Worm (Caenorhabditis elegans): ENCODE results near the gene M70.1.
"Not testable (repeated sequence)": the region's sequence is repeated elsewhere in the genome, so short reads cannot be mapped to it uniquely, and the experiment has no call there.

Gene M70.1

ce11 chrIV:2242349-2243088, 3.1 kb upstream of the M70.1 start, which contains the start of the genes M70.3 and M70.2:
TSS of gene M70.3 (minus strand) at chrIV:2242449.
TSS of gene M70.2 (plus strand) at chrIV:2243038.
- no peak for TF ChIP-seq W03F9.2 (tag; optimal IDR thresholded peaks at IDR 0.05)

- TF ChIP-seq him-1 (tag; optimal IDR thresholded peaks at IDR 0.05) (no peak), dao-5 (tag; optimal IDR thresholded peaks at IDR 0.05) (no peak), W03F9.2 (tag; optimal IDR thresholded peaks at IDR 0.05) (no peak)
Measured at ce11 chrIV:2246150-2246549, 485 bp downstream of the M70.1 start.

DNA sequence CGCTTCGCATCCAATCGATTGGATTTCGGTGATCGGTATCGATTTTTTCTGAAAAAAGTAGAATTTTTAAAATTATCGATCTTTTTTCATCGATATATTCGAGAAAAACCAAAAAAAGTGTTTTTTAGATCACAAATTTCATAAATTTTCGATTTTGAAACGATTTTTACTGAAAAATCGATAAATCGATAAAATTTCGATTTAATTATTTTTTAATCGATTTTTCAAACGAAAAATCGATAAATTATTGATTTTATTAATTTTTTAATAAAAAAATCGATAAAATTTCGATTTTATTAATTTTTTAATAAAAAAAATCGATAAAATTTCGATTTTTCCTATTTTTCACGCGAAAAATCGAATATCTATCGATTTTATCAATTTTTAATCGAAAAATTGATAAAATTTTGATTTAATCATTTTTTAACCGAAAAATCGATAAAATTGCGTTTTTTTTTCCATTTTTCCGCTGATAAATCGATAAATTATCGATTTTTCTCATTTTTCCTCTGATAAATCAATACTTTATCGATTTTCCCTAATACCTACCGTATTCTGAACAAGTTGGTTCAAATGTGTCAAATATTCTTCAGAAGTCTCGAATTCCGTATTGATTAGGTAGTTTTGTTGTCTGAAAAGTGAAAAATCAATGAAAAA, 7.9 kb downstream of the M70.1 start:
- TF ChIP-seq him-1 (tag; optimal IDR thresholded peaks at IDR 0.05): no peak
- TF ChIP-seq W03F9.2 (tag; optimal IDR thresholded peaks at IDR 0.05): no peak
- TF ChIP-seq dao-5 (tag; optimal IDR thresholded peaks at IDR 0.05): no peak

DNA sequence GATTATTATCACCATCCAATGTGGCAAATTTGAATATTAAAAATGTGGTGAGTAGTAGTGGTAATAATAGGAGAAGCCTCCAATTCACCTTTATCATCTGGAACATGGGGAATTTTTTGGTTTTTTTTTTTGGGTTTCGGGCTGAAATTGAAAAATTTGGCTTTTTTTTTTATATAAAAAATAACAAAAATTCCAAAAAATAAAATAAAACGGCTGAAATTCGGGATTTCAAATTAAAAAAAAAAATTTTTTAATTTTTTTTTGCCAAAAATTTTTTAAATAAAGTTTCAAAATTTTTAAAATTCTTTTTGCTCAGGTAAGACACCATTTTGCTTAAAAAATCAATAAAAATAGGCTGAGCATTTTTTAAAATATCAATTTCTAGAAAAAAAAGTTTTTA, 17.9 kb downstream of the M70.1 start, which contains the start of gene famp-1:
TSS of gene famp-1 (minus strand) at position 101 of the 400 bp plus-strand sequence.
- TF ChIP-seq him-1 (tag; optimal IDR thresholded peaks at IDR 0.05) (no peak), W03F9.2 (tag; optimal IDR thresholded peaks at IDR 0.05) (no peak), dao-5 (tag; optimal IDR thresholded peaks at IDR 0.05) (no peak)

- TF ChIP-seq dao-5, W03F9.2, him-1 (tag; optimal IDR thresholded peaks at IDR 0.05): not testable (repeated sequence)
Measured at ce11 chrIV:2275545-2275944, 29.9 kb downstream of the M70.1 start, which contains the start of gene M70.5. TSS of gene M70.5 (minus strand) at chrIV:2275622.

DNA sequence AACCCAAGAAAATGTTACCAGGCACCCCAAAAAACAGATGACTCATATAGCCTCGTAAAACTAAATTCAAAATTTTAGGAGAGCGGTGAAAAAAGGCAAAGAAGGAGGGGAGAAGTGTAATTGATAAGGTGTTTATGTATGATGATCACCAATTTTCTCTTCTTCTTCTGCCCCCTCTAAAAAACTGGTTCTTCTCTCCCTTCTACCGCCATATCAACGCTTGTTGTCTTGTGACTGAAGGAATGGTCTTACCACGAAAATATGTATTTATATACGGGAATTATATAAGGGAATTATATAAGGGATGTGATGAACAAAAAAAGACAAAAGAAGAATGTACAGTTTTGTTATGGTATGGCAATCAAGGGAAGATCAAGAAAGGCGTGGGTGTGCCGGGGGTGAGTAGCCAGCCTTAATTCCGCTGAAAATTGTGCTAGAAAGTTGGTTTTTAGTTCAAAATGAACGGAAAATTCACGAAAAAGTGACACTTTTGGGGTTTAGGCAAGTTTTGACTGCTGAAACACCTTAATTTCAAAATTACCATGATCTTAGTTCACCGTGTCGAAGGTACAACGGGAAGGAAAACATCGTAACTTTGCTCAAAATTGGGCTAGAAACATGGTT, 35.8 kb downstream of the M70.1 start:
- TF ChIP-seq him-1 (tag; optimal IDR thresholded peaks at IDR 0.05): no peak
- TF ChIP-seq W03F9.2 (tag; optimal IDR thresholded peaks at IDR 0.05): no peak
- no peak for TF ChIP-seq dao-5 (tag; optimal IDR thresholded peaks at IDR 0.05)

ce11 chrIV:2284462-2285047, 38.9 kb downstream of the M70.1 start:
- TF ChIP-seq dao-5 (tag; optimal IDR thresholded peaks at IDR 0.05) (no peak), him-1 (tag; optimal IDR thresholded peaks at IDR 0.05) (no peak), W03F9.2 (tag; optimal IDR thresholded peaks at IDR 0.05) (no peak)

- TF ChIP-seq him-1 (tag; optimal IDR thresholded peaks at IDR 0.05) (no peak), dao-5 (tag; optimal IDR thresholded peaks at IDR 0.05) (no peak), W03F9.2 (tag; optimal IDR thresholded peaks at IDR 0.05) (no peak)
Measured at ce11 chrIV:2292119-2292518, 46.5 kb downstream of the M70.1 start.

DNA sequence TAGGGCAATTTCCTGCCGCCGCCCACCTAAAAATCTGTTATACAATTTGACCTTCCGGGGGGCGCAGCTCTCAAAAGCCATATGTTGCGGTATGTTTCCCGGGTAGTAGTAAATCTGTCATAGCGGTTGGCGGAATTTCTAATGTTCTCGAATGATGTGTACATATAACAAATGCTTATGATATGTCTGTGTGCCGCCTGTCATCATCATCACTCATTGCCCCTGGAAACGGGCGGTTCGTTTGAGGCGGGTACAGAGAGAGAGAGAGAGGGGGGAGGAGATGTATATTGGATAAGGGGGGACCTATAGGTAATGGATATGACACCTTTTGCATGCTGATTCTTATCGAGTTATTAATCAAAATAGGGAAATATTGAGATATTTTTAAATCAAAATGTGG, 51.0 kb downstream of the M70.1 start:
- no peak for TF ChIP-seq him-1 (tag; optimal IDR thresholded peaks at IDR 0.05)
- TF ChIP-seq W03F9.2 (tag; optimal IDR thresholded peaks at IDR 0.05): no peak
- TF ChIP-seq dao-5 (tag; optimal IDR thresholded peaks at IDR 0.05): no peak

- no peak for TF ChIP-seq him-1 (tag; optimal IDR thresholded peaks at IDR 0.05)
- no peak for TF ChIP-seq dao-5 (tag; optimal IDR thresholded peaks at IDR 0.05)
- TF ChIP-seq W03F9.2 (tag; optimal IDR thresholded peaks at IDR 0.05): no peak
Measured at ce11 chrIV:2298388-2298787, 52.7 kb downstream of the M70.1 start.

- no peak for TF ChIP-seq dao-5 (tag; optimal IDR thresholded peaks at IDR 0.05)
- no peak for TF ChIP-seq him-1 (tag; optimal IDR thresholded peaks at IDR 0.05)
- no peak for TF ChIP-seq W03F9.2 (tag; optimal IDR thresholded peaks at IDR 0.05)
Measured at ce11 chrIV:2300186-2300585, 54.5 kb downstream of the M70.1 start, which contains the start of gene lin-1. TSS of gene lin-1 (minus strand) at chrIV:2300286.
